Worm (Caenorhabditis elegans) whole organism, midembryonic: Measurements from ENCODE around the gene nhr-280.

ENCODE experiments used
- T22C8.4 ChIP-seq: fragments of 200-800 bp; sonication (Bioruptor generic); IDR thresholded peaks from 2 replicates; pipeline ENCODE4 v1.3.6; 2022; ENCODE audit warnings: missing genetic modification characterization, missing compliant biosample characterization
- cog-1 ChIP-seq: sonication (generic microtip); optimal IDR thresholded peaks from 2 replicates; lab custom pipeline; 2016; ENCODE audit warnings: missing genetic modification characterization, missing compliant biosample characterization
- flt-1 ChIP-seq: fragments of 200-800 bp; sonication (Bioruptor generic); IDR thresholded peaks from 2 replicates; pipeline ENCODE4 v1.3.6; 2022; ENCODE audit warnings: missing genetic modification characterization, missing compliant biosample characterization
- klf-2 ChIP-seq: fragments of 200-800 bp; sonication (Bioruptor generic); conservative IDR thresholded peaks from 2 replicates; pipeline ENCODE4 v1.3.6; 2022; ENCODE audit warnings: missing genetic modification reagents, missing genetic modification characterization, missing compliant biosample characterization
- ref-1 ChIP-seq: fragments of 200-800 bp; sonication (Bioruptor generic); conservative IDR thresholded peaks from 2 replicates; pipeline ENCODE4 v1.3.6; 2022; ENCODE audit warnings: missing genetic modification reagents, missing genetic modification characterization, missing compliant biosample characterization
- tab-1 ChIP-seq: fragments of 200-800 bp; sonication (Bioruptor generic); IDR thresholded peaks from 2 replicates; pipeline ENCODE4 v1.3.6; 2022; ENCODE audit warnings: missing genetic modification characterization, missing compliant biosample characterization
- ztf-23 ChIP-seq: fragments of 200-800 bp; sonication (Bioruptor generic); IDR thresholded peaks from 2 replicates; pipeline ENCODE4 v1.3.6; 2022; ENCODE audit warnings: missing genetic modification reagents, missing genetic modification characterization, missing compliant biosample characterization
- ztf-29 ChIP-seq: fragments of 200-800 bp; sonication (Bioruptor generic); IDR thresholded peaks from 2 replicates; pipeline ENCODE4 v1.3.6; 2022; ENCODE audit warnings: missing genetic modification reagents, missing genetic modification characterization, missing compliant biosample characterization

DNA sequence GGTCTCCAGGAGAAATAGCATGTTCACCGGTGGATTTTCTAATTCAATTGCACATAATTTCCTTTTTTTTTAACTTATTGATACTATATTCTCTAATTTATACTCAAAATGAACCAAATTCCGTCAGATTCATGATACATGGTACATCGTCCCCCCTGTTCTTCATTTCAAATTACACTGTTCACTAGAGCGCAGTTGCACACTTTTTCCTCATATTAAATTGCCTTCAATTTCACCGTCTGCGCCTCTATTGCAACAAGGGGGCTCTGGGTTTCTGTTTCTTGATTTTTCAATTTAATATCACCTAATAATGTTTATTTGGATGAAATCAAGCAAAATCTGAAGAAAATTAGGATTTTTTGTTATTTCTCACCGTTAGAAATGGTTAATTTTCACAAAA lies 1.1 kb upstream of the nhr-280 start:
- TF ChIP-seq tab-1 (GFP tag; lab: Robert Waterston, UW) (no peak), ref-1 (GFP tag; lab: Robert Waterston, UW) (no peak), flt-1 (no peak), ztf-29 (no peak), cog-1 (tag; lab: Kevin White, UChicago) (peak; percentile 5), ztf-23 (no peak), T22C8.4 (GFP tag; lab: Robert Waterston, UW) (no peak), klf-2 (GFP tag; lab: Robert Waterston, UW) (no peak)
